Fruit fly (Drosophila melanogaster) whole organism, embryonic: ENCODE results near the gene Pez.
A peak's percentile ranks its signal among the peaks of the same experiment; 100 is the strongest.

ENCODE experiments used
- CG10209 ChIP-seq: fragments of 200-800 bp; sonication (Bioruptor generic); optimal IDR thresholded peaks from 3 replicates; lab custom pipeline; 2017; ENCODE audit warnings: missing biosample characterization, mild to moderate bottlenecking, missing genetic modification characterization, missing genetic modification reagents
- CG10321 ChIP-seq: fragments of 200-800 bp; sonication (Bioruptor generic); IDR thresholded peaks from 2 replicates; pipeline ENCODE4 v1.3.6; 2022; ENCODE audit warnings: missing biosample characterization, missing genetic modification characterization
- CG12071 ChIP-seq: fragments of 200-800 bp; sonication (Bioruptor generic); optimal IDR thresholded peaks from 3 replicates; lab custom pipeline; 2018; ENCODE audit warnings: missing biosample characterization, mild to moderate bottlenecking, missing genetic modification characterization
- CG1233 ChIP-seq: fragments of 200-800 bp; sonication (Bioruptor generic); optimal IDR thresholded peaks from 4 replicates; lab custom pipeline; 2018; ENCODE audit warnings: missing biosample characterization, mild to moderate bottlenecking, missing genetic modification characterization
- CG16779 ChIP-seq: fragments of 200-800 bp; sonication (Bioruptor generic); IDR thresholded peaks from 2 replicates; pipeline ENCODE4 v1.3.6; 2022; ENCODE audit warnings: missing biosample characterization, missing genetic modification characterization
- CG16813 ChIP-seq: fragments of 200-800 bp; sonication (Bioruptor generic); IDR thresholded peaks from 3 replicates; pipeline ENCODE4 v1.3.6; 2022; ENCODE audit warnings: missing biosample characterization, missing genetic modification characterization; ENCODE audit not compliant: partially characterized antibody
- CG17568 ChIP-seq: fragments of 200-800 bp; sonication (Bioruptor generic); optimal IDR thresholded peaks from 2 replicates; lab custom pipeline; 2018; ENCODE audit warnings: missing biosample characterization, mild to moderate bottlenecking, missing genetic modification characterization, moderate library complexity
- CG18619 ChIP-seq: fragments of 200-800 bp; sonication (Bioruptor generic); optimal IDR thresholded peaks from 3 replicates; lab custom pipeline; 2017; ENCODE audit warnings: missing biosample characterization, mild to moderate bottlenecking, missing genetic modification characterization
- CG2889 ChIP-seq: fragments of 200-800 bp; sonication (Bioruptor generic); IDR thresholded peaks from 3 replicates; pipeline ENCODE4 v1.3.6; 2022; ENCODE audit warnings: missing biosample characterization, missing genetic modification characterization
- CG30020 ChIP-seq: fragments of 200-800 bp; optimal IDR thresholded peaks from 2 replicates; lab custom pipeline; 2019; ENCODE audit warnings: missing biosample characterization, mild to moderate bottlenecking, missing genetic modification characterization, moderate library complexity
- CG30403 ChIP-seq: fragments of 200-800 bp; sonication (Bioruptor generic); optimal IDR thresholded peaks from 3 replicates; lab custom pipeline; 2016; ENCODE audit warnings: missing biosample characterization, missing genetic modification characterization
- CG30431 ChIP-seq: fragments of 200-800 bp; sonication (Bioruptor generic); optimal IDR thresholded peaks from 2 replicates; lab custom pipeline; 2017; ENCODE audit warnings: missing biosample characterization, missing genetic modification characterization
- CG33213 ChIP-seq: fragments of 200-800 bp; sonication (Bioruptor generic); optimal IDR thresholded peaks from 3 replicates; lab custom pipeline; 2016; ENCODE audit warnings: missing biosample characterization, missing genetic modification characterization
- CG34224 ChIP-seq: fragments of 200-800 bp; sonication (Bioruptor generic); IDR thresholded peaks from 3 replicates; pipeline ENCODE4 v1.3.6; 2022; ENCODE audit warnings: missing biosample characterization, missing genetic modification characterization; ENCODE audit not compliant: partially characterized antibody
- CG34422 ChIP-seq: fragments of 200-800 bp; sonication (Bioruptor generic); IDR thresholded peaks from 3 replicates; pipeline ENCODE4 v1.3.6; 2022; ENCODE audit warnings: missing biosample characterization, missing genetic modification characterization
- CG3838 ChIP-seq: fragments of 200-800 bp; sonication (Bioruptor generic); optimal IDR thresholded peaks from 3 replicates; lab custom pipeline; 2016; ENCODE audit warnings: missing biosample characterization, missing genetic modification characterization
- CG6791 ChIP-seq: fragments of 200-800 bp; sonication (Bioruptor generic); IDR thresholded peaks from 3 replicates; pipeline ENCODE4 v1.3.6; 2022; ENCODE audit warnings: missing biosample characterization, missing genetic modification characterization; ENCODE audit not compliant: partially characterized antibody
- CG6813 ChIP-seq: fragments of 200-800 bp; sonication (Bioruptor generic); optimal IDR thresholded peaks from 2 replicates; lab custom pipeline; 2017; ENCODE audit warnings: missing biosample characterization, missing genetic modification characterization, mild to moderate bottlenecking, moderate library complexity, missing genetic modification reagents
- CG7271 ChIP-seq: fragments of 200-800 bp; sonication (Bioruptor generic); optimal IDR thresholded peaks from 2 replicates; lab custom pipeline; 2018; ENCODE audit warnings: missing biosample characterization, mild to moderate bottlenecking, missing genetic modification characterization, moderate library complexity
- CG7963 ChIP-seq: fragments of 200-800 bp; sonication (Bioruptor generic); IDR thresholded peaks from 3 replicates; pipeline ENCODE4 v1.3.6; 2022; ENCODE audit warnings: missing biosample characterization, missing genetic modification characterization; ENCODE audit not compliant: partially characterized antibody
- CG8924 ChIP-seq: fragments of 200-800 bp; optimal IDR thresholded peaks from 3 replicates; lab custom pipeline; 2019; ENCODE audit warnings: missing biosample characterization, mild to moderate bottlenecking, missing genetic modification characterization, moderate library complexity
- CG9609 ChIP-seq: fragments of 200-800 bp; sonication (Bioruptor generic); optimal IDR thresholded peaks from 3 replicates; lab custom pipeline; 2016; ENCODE audit warnings: missing biosample characterization, missing genetic modification characterization
- Chrac-16 ChIP-seq: fragments of 200-800 bp; sonication (Bioruptor generic); optimal IDR thresholded peaks from 3 replicates; lab custom pipeline; 2016; ENCODE audit warnings: missing biosample characterization, missing genetic modification characterization
- Dek ChIP-seq: fragments of 200-800 bp; sonication (Bioruptor generic); optimal IDR thresholded peaks from 3 replicates; lab custom pipeline; 2019; ENCODE audit warnings: missing biosample characterization, mild to moderate bottlenecking, missing genetic modification characterization, moderate library complexity
- Gug ChIP-seq: fragments of 200-800 bp; sonication (Bioruptor generic); IDR thresholded peaks from 4 replicates; pipeline ENCODE4 v1.3.6; 2022; ENCODE audit warnings: missing biosample characterization, missing genetic modification characterization
- H15 ChIP-seq: fragments of 200-800 bp; sonication (Bioruptor generic); IDR thresholded peaks from 3 replicates; pipeline ENCODE4 v1.3.6; 2022; ENCODE audit warnings: missing biosample characterization, missing genetic modification characterization
- HLH3B ChIP-seq: fragments of 200-800 bp; sonication (Bioruptor generic); IDR thresholded peaks from 2 replicates; pipeline ENCODE4 v1.3.6; 2022; ENCODE audit warnings: missing biosample characterization, missing genetic modification characterization
- NC2α ChIP-seq: fragments of 200-800 bp; sonication (Bioruptor generic); optimal IDR thresholded peaks from 2 replicates; lab custom pipeline; 2016; ENCODE audit warnings: missing biosample characterization, missing genetic modification characterization
- Xbp1 ChIP-seq: fragments of 200-800 bp; sonication (Bioruptor generic); optimal IDR thresholded peaks from 3 replicates; lab custom pipeline; 2016; ENCODE audit warnings: missing biosample characterization, mild to moderate bottlenecking, missing genetic modification characterization
- al ChIP-seq: fragments of 200-800 bp; sonication (Bioruptor generic); IDR thresholded peaks from 2 replicates; pipeline ENCODE4 v1.3.6; 2022; ENCODE audit warnings: missing biosample characterization, missing genetic modification characterization
- br ChIP-seq: fragments of >200 bp; optimal IDR thresholded peaks from 2 replicates; lab custom pipeline; 2017
- eyg ChIP-seq: fragments of 200-800 bp; sonication (Bioruptor generic); optimal IDR thresholded peaks from 3 replicates; lab custom pipeline; 2016; ENCODE audit warnings: missing biosample characterization, missing genetic modification characterization
- fd102C ChIP-seq: fragments of 200-800 bp; sonication (Bioruptor generic); optimal IDR thresholded peaks from 2 replicates; lab custom pipeline; 2018; ENCODE audit warnings: missing biosample characterization, mild to moderate bottlenecking, missing genetic modification characterization, moderate library complexity
- fd96Cb ChIP-seq: fragments of 200-800 bp; sonication (Bioruptor generic); optimal IDR thresholded peaks from 2 replicates; lab custom pipeline; 2018; ENCODE audit warnings: missing biosample characterization, mild to moderate bottlenecking, missing genetic modification characterization, moderate library complexity
- grau ChIP-seq: fragments of 200-800 bp; optimal IDR thresholded peaks from 3 replicates; lab custom pipeline; 2019; ENCODE audit warnings: missing biosample characterization, mild to moderate bottlenecking, missing genetic modification characterization, moderate library complexity
- h ChIP-seq: fragments of >200 bp; optimal IDR thresholded peaks from 2 replicates; lab custom pipeline; 2017
- lmd ChIP-seq: fragments of 200-800 bp; sonication (Bioruptor generic); IDR thresholded peaks from 2 replicates; pipeline ENCODE4 v1.3.6; 2022; ENCODE audit warnings: missing biosample characterization, missing genetic modification characterization
- nerfin-2 ChIP-seq: fragments of 200-800 bp; sonication (Bioruptor generic); IDR thresholded peaks from 2 replicates; pipeline ENCODE4 v1.3.6; 2022; ENCODE audit warnings: missing biosample characterization, missing genetic modification characterization; ENCODE audit not compliant: partially characterized antibody
- org-1 ChIP-seq: fragments of 200-800 bp; sonication (Bioruptor generic); optimal IDR thresholded peaks from 2 replicates; lab custom pipeline; 2017; ENCODE audit warnings: missing biosample characterization, missing genetic modification characterization
- pita ChIP-seq: fragments of 200-800 bp; sonication (Bioruptor generic); optimal IDR thresholded peaks from 2 replicates; lab custom pipeline; 2017; ENCODE audit warnings: missing biosample characterization, mild to moderate bottlenecking, missing genetic modification characterization
- repo ChIP-seq: fragments of 200-800 bp; sonication (Bioruptor generic); optimal IDR thresholded peaks from 2 replicates; lab custom pipeline; 2016; ENCODE audit warnings: missing biosample characterization, missing genetic modification characterization
- run ChIP-seq: fragments of 200-800 bp; sonication (Bioruptor generic); optimal IDR thresholded peaks from 3 replicates; lab custom pipeline; 2018; ENCODE audit warnings: missing biosample characterization, mild to moderate bottlenecking, missing genetic modification characterization
- sima ChIP-seq: fragments of 200-800 bp; sonication (Bioruptor generic); optimal IDR thresholded peaks from 2 replicates; lab custom pipeline; 2016; ENCODE audit warnings: missing biosample characterization, missing genetic modification characterization
- sisA ChIP-seq: fragments of 200-800 bp; sonication (Bioruptor generic); IDR thresholded peaks from 2 replicates; pipeline ENCODE4 v1.3.6; 2022; ENCODE audit warnings: missing biosample characterization, missing genetic modification characterization
- slou ChIP-seq: fragments of 200-800 bp; sonication (Bioruptor generic); optimal IDR thresholded peaks from 3 replicates; lab custom pipeline; 2016; ENCODE audit warnings: missing biosample characterization, missing genetic modification characterization
- sna ChIP-seq: fragments of 200-800 bp; sonication (Bioruptor generic); IDR thresholded peaks from 2 replicates; pipeline ENCODE4 v1.3.6; 2022; ENCODE audit warnings: missing biosample characterization, missing genetic modification characterization; ENCODE audit not compliant: partially characterized antibody
- trem ChIP-seq: fragments of 200-800 bp; optimal IDR thresholded peaks from 3 replicates; lab custom pipeline; 2019; ENCODE audit warnings: missing biosample characterization, mild to moderate bottlenecking, missing genetic modification characterization, moderate library complexity
- yki ChIP-seq: fragments of >200 bp; optimal IDR thresholded peaks from 3 replicates; lab custom pipeline; 2018
- zen2 ChIP-seq: fragments of 200-800 bp; sonication (Bioruptor generic); IDR thresholded peaks from 3 replicates; pipeline ENCODE4 v1.3.6; 2022; ENCODE audit warnings: missing biosample characterization, missing genetic modification characterization; ENCODE audit not compliant: partially characterized antibody
- zfh2 ChIP-seq: fragments of 200-800 bp; sonication (Bioruptor generic); optimal IDR thresholded peaks from 2 replicates; lab custom pipeline; 2016; ENCODE audit warnings: missing biosample characterization, missing genetic modification characterization

The Pez gene

DNA sequence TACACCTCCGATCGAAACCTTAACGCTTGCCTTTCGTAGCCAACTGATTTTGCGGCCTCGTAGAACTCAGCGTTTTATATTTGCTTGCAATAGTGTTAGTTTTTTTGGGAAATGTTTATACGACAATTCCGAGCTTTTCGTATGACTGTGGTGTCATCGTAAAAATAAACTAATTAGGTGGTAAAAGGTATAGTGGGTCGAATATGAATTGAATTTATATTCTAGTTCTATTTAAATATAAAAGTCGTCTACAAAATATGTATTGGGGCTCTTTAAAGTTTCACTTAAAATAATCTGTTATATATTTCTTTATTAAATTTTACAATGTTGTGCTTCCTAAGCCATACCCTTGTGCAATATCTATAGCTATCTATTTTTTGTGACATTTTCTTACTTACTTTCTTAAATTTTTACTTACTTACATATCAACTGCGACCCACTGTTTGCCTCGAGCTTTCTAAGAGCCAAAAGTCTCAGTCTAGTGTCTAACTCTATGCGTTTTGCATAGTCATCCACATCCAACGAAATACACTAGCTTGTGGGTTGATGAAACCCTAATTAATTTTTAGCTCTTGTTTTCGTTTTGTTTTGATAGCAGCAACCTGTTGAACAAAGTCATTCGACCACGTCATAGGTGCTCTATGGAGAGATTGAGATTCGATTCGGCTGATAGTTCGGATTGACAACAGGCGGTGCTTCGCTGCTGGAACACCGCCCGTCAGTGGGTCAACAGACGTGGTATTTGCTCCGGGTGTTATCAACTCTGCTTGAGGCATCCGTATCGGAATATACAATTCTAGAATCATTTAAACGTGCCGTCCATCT is 12.7 kb upstream of the Pez start, which contains the start of gene CG9498 (continued):
- TF ChIP-seq fd96Cb (peak; percentile 83), CG16779 (GFP tag; lab: Robert Waterston, UW) (peak; percentile 69; the same call in 1 of the 2 replicates), CG30431 (GFP tag; lab: Kevin White, UChicago) (no peak), CG34422 (GFP tag; lab: Robert Waterston, UW) (peak; percentile 69; the same call in 2 of the 3 replicates), CG30403 (GFP tag; lab: Kevin White, UChicago) (peak; percentile 80), zen2 (no peak), Chrac-16 (GFP tag; lab: Kevin White, UChicago) (peak; percentile 33), eyg (no peak), H15 (GFP tag; lab: Robert Waterston, UW) (peak; percentile 63; the same call in 2 of the 3 replicates), CG17568 (GFP tag; lab: Kevin White, UChicago) (no peak), nerfin-2 (GFP tag; lab: Robert Waterston, UW) (no peak), repo (GFP tag; lab: Kevin White, UChicago) (no peak), br (no peak), grau (tag; lab: Kevin White, UChicago) (peak; percentile 91), zfh2 (GFP tag; lab: Kevin White, UChicago) (peak; percentile 53), CG34224 (no peak), CG30020 (peak; percentile 23), CG3838 (GFP tag; lab: Kevin White, UChicago) (no peak), trem (tag; lab: Kevin White, UChicago) (peak; percentile 40), CG9609 (GFP tag; lab: Kevin White, UChicago) (no peak), org-1 (GFP tag; lab: Kevin White, UChicago) (peak; percentile 81), yki (lab: Kevin White, UChicago) (no peak), CG1233 (peak; percentile 57), run (tag; lab: Kevin White, UChicago) (peak; percentile 71), CG7963 (no peak), lmd (GFP tag; lab: Robert Waterston, UW) (peak; percentile 72), HLH3B (GFP tag; lab: Robert Waterston, UW) (peak; percentile 84), Xbp1 (no peak), Gug (GFP tag; lab: Robert Waterston, UW) (peak; percentile 44; the same call in 1 of the 4 replicates), NC2α (GFP tag; lab: Kevin White, UChicago) (no peak), fd102C (no peak), sisA (peak; percentile 52), CG12071 (GFP tag; lab: Kevin White, UChicago) (no peak), CG10209 (GFP tag; lab: Kevin White, UChicago) (peak; percentile 77), CG16813 (no peak), CG10321 (GFP tag; lab: Robert Waterston, UW) (peak; percentile 49; the same call in 1 of the 2 replicates), sima (GFP tag; lab: Kevin White, UChicago) (no peak), CG8924 (peak; percentile 88), sna (GFP tag; lab: Robert Waterston, UW) (no peak), slou (GFP tag; lab: Kevin White, UChicago) (peak; percentile 68), CG33213 (GFP tag; lab: Kevin White, UChicago) (no peak), CG6791 (GFP tag; lab: Robert Waterston, UW) (no peak), Dek (tag; lab: Kevin White, UChicago) (peak; percentile 94), CG7271 (tag; lab: Kevin White, UChicago) (no peak), CG2889 (peak; percentile 44; the same call in 1 of the 3 replicates), h (lab: Kevin White, UChicago) (no peak), pita (GFP tag; lab: Kevin White, UChicago) (no peak), al (GFP tag; lab: Robert Waterston, UW) (peak; percentile 92), CG18619 (GFP tag; lab: Kevin White, UChicago) (peak; percentile 77), CG6813 (GFP tag; lab: Kevin White, UChicago) (peak; percentile 86)
